Worm (Caenorhabditis elegans): ENCODE results near the gene K10G6.9.

DNA sequence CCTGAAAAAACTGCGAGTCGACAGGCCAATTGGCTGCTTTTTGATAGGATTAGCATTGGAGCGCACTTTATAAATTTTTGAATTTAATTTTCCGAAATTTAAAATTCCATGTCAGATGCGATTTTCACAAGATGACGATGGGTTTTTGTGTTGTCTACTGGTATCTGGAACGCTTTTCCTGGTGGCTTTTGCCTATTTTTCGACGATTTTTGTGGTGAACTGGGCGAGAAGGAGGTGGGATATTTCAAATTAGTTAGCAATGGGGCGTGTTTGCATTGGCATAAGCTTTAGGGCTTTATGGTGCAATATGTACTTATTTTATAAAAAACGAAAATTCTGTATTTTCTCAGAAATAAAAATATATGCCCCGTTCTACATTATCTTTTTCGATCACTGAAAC is at the start of gene K10G6.9:
- TF ChIP-seq nhr-232 (tag; optimal IDR thresholded peaks at IDR 0.05) (no peak), tbx-2 (tag; optimal IDR thresholded peaks at IDR 0.05) (no peak), pqm-1 (tag; optimal IDR thresholded peaks at IDR 0.05) (no peak), fkh-6 (tag; optimal IDR thresholded peaks at IDR 0.05) (no peak), nfya-1 (tag; optimal IDR thresholded peaks at IDR 0.05) (no peak), lin-11 (tag; optimal IDR thresholded peaks at IDR 0.05) (no peak), pha-4 (tag; optimal IDR thresholded peaks at IDR 0.05) (no peak), fkh-10 (GFP tag; optimal IDR thresholded peaks at IDR 0.05) (no peak), dmd-4 (tag; optimal IDR thresholded peaks at IDR 0.05; ENCODE audit: borderline replicate concordance) (no peak), pax-1 (tag; optimal IDR thresholded peaks at IDR 0.05) (no peak), C08G9.2 (tag; optimal IDR thresholded peaks at IDR 0.05) (no peak), odd-2 (tag; optimal IDR thresholded peaks at IDR 0.05) (no peak)
